Worm (Caenorhabditis elegans) whole organism, midembryonic: ENCODE measurements around the gene selt-1.2.

Experiments used
- T22C8.4 ChIP-seq: fragments of 200-800 bp; sonication (Bioruptor generic); IDR thresholded peaks from 2 replicates; pipeline ENCODE4 v1.3.6; 2022; ENCODE audit warnings: missing genetic modification characterization, missing compliant biosample characterization
- cog-1 ChIP-seq: sonication (generic microtip); optimal IDR thresholded peaks from 2 replicates; lab custom pipeline; 2016; ENCODE audit warnings: missing genetic modification characterization, missing compliant biosample characterization
- flt-1 ChIP-seq: fragments of 200-800 bp; sonication (Bioruptor generic); IDR thresholded peaks from 2 replicates; pipeline ENCODE4 v1.3.6; 2022; ENCODE audit warnings: missing genetic modification characterization, missing compliant biosample characterization
- klf-2 ChIP-seq: fragments of 200-800 bp; sonication (Bioruptor generic); conservative IDR thresholded peaks from 2 replicates; pipeline ENCODE4 v1.3.6; 2022; ENCODE audit warnings: missing genetic modification reagents, missing genetic modification characterization, missing compliant biosample characterization
- med-1 ChIP-seq: sonication (generic microtip); optimal IDR thresholded peaks from 2 replicates; lab custom pipeline; 2017; ENCODE audit warnings: missing genetic modification characterization, mild to moderate bottlenecking, missing compliant biosample characterization, antibody characterized with exemption, missing genetic modification reagents; ENCODE audit not compliant: insufficient read depth
- ref-1 ChIP-seq: fragments of 200-800 bp; sonication (Bioruptor generic); conservative IDR thresholded peaks from 2 replicates; pipeline ENCODE4 v1.3.6; 2022; ENCODE audit warnings: missing genetic modification reagents, missing genetic modification characterization, missing compliant biosample characterization
- tab-1 ChIP-seq: fragments of 200-800 bp; sonication (Bioruptor generic); IDR thresholded peaks from 2 replicates; pipeline ENCODE4 v1.3.6; 2022; ENCODE audit warnings: missing genetic modification characterization, missing compliant biosample characterization
- ztf-23 ChIP-seq: fragments of 200-800 bp; sonication (Bioruptor generic); IDR thresholded peaks from 2 replicates; pipeline ENCODE4 v1.3.6; 2022; ENCODE audit warnings: missing genetic modification reagents, missing genetic modification characterization, missing compliant biosample characterization
- ztf-29 ChIP-seq: fragments of 200-800 bp; sonication (Bioruptor generic); IDR thresholded peaks from 2 replicates; pipeline ENCODE4 v1.3.6; 2022; ENCODE audit warnings: missing genetic modification reagents, missing genetic modification characterization, missing compliant biosample characterization

- TF ChIP-seq ref-1 (GFP tag; lab: Robert Waterston, UW): no peak
- no peak for TF ChIP-seq flt-1 (GFP tag; lab: Robert Waterston, UW)
- no peak for TF ChIP-seq ztf-29 (GFP tag; lab: Robert Waterston, UW)
- no peak for TF ChIP-seq T22C8.4 (GFP tag; lab: Robert Waterston, UW)
- no peak for TF ChIP-seq cog-1 (tag; lab: Kevin White, UChicago)
- TF ChIP-seq tab-1 (GFP tag; lab: Robert Waterston, UW): no peak
- TF ChIP-seq ztf-23 (GFP tag; lab: Robert Waterston, UW): no peak
- TF ChIP-seq med-1 (GFP tag; lab: Kevin White, UChicago): no peak
- no peak for TF ChIP-seq klf-2 (GFP tag; lab: Robert Waterston, UW)
Observed at ce11 chrV:10726691-10727090, 20.5 kb downstream of the selt-1.2 start.
